Worm (Caenorhabditis elegans) whole organism, mixed stage, embryonic: Measurements from ENCODE around the gene F14F8.14.

Experiments
- elt-1 ChIP-seq: sonication (generic microtip); optimal IDR thresholded peaks from 2 replicates; lab custom pipeline; 2017; ENCODE audit warnings: missing genetic modification characterization, mild to moderate bottlenecking, missing compliant biosample characterization, antibody characterized with exemption, moderate library complexity, borderline replicate concordance; ENCODE audit not compliant: insufficient read depth
- ham-2 ChIP-seq: fragments of 200-800 bp; sonication (Bioruptor generic); optimal IDR thresholded peaks from 2 replicates; lab custom pipeline; 2018; ENCODE audit warnings: mild to moderate bottlenecking, missing genetic modification characterization, missing compliant biosample characterization
- hlh-1 ChIP-seq: fragments of 150-350 bp; optimal IDR thresholded peaks from 2 replicates; lab custom pipeline; 2014; ENCODE audit warnings: missing biosample characterization, missing genetic modification reagents, missing genetic modification characterization
- lsy-2 ChIP-seq: fragments of 150-350 bp; optimal IDR thresholded peaks from 2 replicates; lab custom pipeline; 2014; ENCODE audit warnings: missing biosample characterization, missing genetic modification characterization
- nhr-12 ChIP-seq: fragments of 150-350 bp; optimal IDR thresholded peaks from 2 replicates; lab custom pipeline; 2014; ENCODE audit warnings: missing biosample characterization, missing genetic modification characterization
- nhr-237 ChIP-seq: fragments of 150-350 bp; optimal IDR thresholded peaks from 2 replicates; lab custom pipeline; 2014; ENCODE audit warnings: missing biosample characterization, missing genetic modification characterization
- unc-62 ChIP-seq: fragments of 150-350 bp; optimal IDR thresholded peaks from 2 replicates; lab custom pipeline; 2014; ENCODE audit warnings: missing biosample characterization, missing genetic modification reagents, missing genetic modification characterization

DNA sequence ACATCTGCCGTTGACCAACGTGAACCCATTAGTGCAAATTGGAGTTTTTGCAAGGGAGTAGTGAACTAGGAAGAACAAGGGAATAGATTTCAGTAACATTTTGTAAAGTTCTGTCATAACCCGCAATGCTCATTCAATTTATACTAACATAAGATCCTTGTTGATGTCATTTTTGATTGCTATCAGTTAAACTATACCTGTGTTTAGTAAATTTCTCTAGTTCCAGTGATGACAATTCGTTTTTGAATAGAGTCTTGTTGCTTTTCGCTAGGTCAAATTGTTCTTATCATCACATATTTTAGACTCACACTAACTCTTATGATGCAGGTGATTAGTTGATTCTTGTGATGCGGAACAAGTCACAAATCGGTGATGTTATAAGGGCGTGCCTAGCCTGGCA lies 40.0 kb upstream of the F14F8.14 start, which contains the start of gene clec-9:
- TF ChIP-seq elt-1 (tag; lab: Kevin White, UChicago) = no peak
- TF ChIP-seq hlh-1 = no peak
- TF ChIP-seq nhr-12 (tag; lab: Kevin White, UChicago) = no peak
- no peak for TF ChIP-seq lsy-2 (tag; lab: Kevin White, UChicago)
- no peak for TF ChIP-seq unc-62 (GFP tag; lab: Kevin White, UChicago)
- no peak for TF ChIP-seq ham-2
- TF ChIP-seq nhr-237 (tag; lab: Kevin White, UChicago) = no peak
